Worm (Caenorhabditis elegans): ENCODE data around the gene T09A12.8.

DNA sequence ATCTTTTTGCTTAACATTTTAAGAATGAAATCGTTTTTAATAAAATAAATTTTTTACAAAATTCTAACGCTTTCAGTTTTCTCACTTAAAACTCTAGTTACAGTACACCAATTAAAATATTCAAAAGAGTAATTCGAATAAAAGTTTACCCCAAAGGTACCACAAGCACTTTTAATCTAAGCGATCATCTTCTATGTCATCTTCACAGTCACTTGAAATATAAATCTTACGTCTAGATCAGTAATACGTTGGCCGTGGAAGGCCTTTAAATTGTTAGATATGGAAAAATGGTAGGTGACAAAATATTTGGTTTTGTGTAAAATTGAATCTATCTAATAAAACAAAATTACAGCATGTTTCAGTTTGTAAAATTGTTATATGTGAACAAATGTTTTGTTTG is 3.8 kb upstream of the T09A12.8 start:
- TF ChIP-seq ztf-4 (tag; optimal IDR thresholded peaks at IDR 0.05) (no peak), nhr-28 (tag; optimal IDR thresholded peaks at IDR 0.05) (no peak), tbx-2 (tag; optimal IDR thresholded peaks at IDR 0.05) (no peak), ceh-9 (tag; optimal IDR thresholded peaks at IDR 0.05) (no peak), eor-1 (tag; optimal IDR thresholded peaks at IDR 0.05) (no peak), nhr-23 (tag; optimal IDR thresholded peaks at IDR 0.05) (peak; percentile 34)
